Fruit fly (Drosophila melanogaster) whole organism, larva: ENCODE data around the gene DNAlig3.

Experiments
- noc ChIP-seq: fragments of 200-800 bp; sonication (Bioruptor generic); optimal IDR thresholded peaks from 3 replicates; lab custom pipeline; 2019; ENCODE audit warnings: missing biosample characterization, mild to moderate bottlenecking, missing genetic modification characterization, moderate library complexity

Gene DNAlig3

dm6 chr3R:12371671-12372070 is 30.0 kb downstream of the DNAlig3 start, which contains the start of gene GstD2:
Gene GstD2 (plus strand): TSS chr3R:12371971.
- TF ChIP-seq noc (tag; lab: Kevin White, UChicago) = no peak

- peak; percentile 42 for TF ChIP-seq noc (tag; lab: Kevin White, UChicago)
Measured at dm6 chr3R:12370643-12370995, 31.0 kb downstream of the DNAlig3 start.

- TF ChIP-seq noc (tag; lab: Kevin White, UChicago) = no peak
Measured at dm6 chr3R:12369793-12370642, 31.6 kb downstream of the DNAlig3 start.

dm6 chr3R:12369135-12369792 is 32.4 kb downstream of the DNAlig3 start, which contains the start of gene GstD1:
Gene GstD1 (minus strand): TSS chr3R:12369268.
- TF ChIP-seq noc (tag; lab: Kevin White, UChicago) = peak; percentile 87

dm6 chr3R:12367464-12367863 is 34.2 kb downstream of the DNAlig3 start, which contains the start of gene GstD9:
Gene GstD9 (minus strand): TSS chr3R:12367564.
- no peak for TF ChIP-seq noc (tag; lab: Kevin White, UChicago)

- no peak for TF ChIP-seq noc (tag; lab: Kevin White, UChicago)
Measured at dm6 chr3R:12365887-12366286, 35.8 kb downstream of the DNAlig3 start.

- peak; percentile 46 for TF ChIP-seq noc (tag; lab: Kevin White, UChicago)
Measured at dm6 chr3R:12365264-12365840, 36.3 kb downstream of the DNAlig3 start, which contains the start of gene GstD10. Gene GstD10 (minus strand): TSS chr3R:12365735.

- TF ChIP-seq noc (tag; lab: Kevin White, UChicago) = no peak
Measured at dm6 chr3R:12364580-12364979, 37.1 kb downstream of the DNAlig3 start, which contains the start of gene Tim17a1. Gene Tim17a1 (minus strand): TSS chr3R:12364680.

- no peak for TF ChIP-seq noc (tag; lab: Kevin White, UChicago)
Measured at dm6 chr3R:12363544-12363943, 38.1 kb downstream of the DNAlig3 start.

- no peak for TF ChIP-seq noc (tag; lab: Kevin White, UChicago)
Measured at dm6 chr3R:12361962-12362497, 39.6 kb downstream of the DNAlig3 start.

- no peak for TF ChIP-seq noc (tag; lab: Kevin White, UChicago)
Measured at dm6 chr3R:12359837-12360236, 41.8 kb downstream of the DNAlig3 start, which contains the start of gene CG4115. Gene CG4115 (plus strand): TSS chr3R:12360008.

- TF ChIP-seq noc (tag; lab: Kevin White, UChicago) = no peak
Measured at dm6 chr3R:12356044-12356443, 45.6 kb downstream of the DNAlig3 start, which contains the start of gene MBD-R2. Gene MBD-R2 (minus strand): TSS chr3R:12356265.

- no peak for TF ChIP-seq noc (tag; lab: Kevin White, UChicago)
Measured at dm6 chr3R:12352003-12352402, 49.6 kb downstream of the DNAlig3 start, which contains the start of gene CG10041. Gene CG10041 (minus strand): TSS chr3R:12352103.

- no peak for TF ChIP-seq noc (tag; lab: Kevin White, UChicago)
Measured at dm6 chr3R:12350497-12350896, 51.1 kb downstream of the DNAlig3 start, which contains the start of gene CG10038. Gene CG10038 (minus strand): TSS chr3R:12350644.
